Worm (Caenorhabditis elegans) whole organism, L3 larva: Measurements from ENCODE around the gene F02C12.2.

Source experiments
- ZK546.5 ChIP-seq: sonication (generic microtip); optimal IDR thresholded peaks from 2 replicates; lab custom pipeline; 2017; ENCODE audit warnings: missing biosample characterization, missing genetic modification characterization
- ceh-16 ChIP-seq: sonication (generic microtip); optimal IDR thresholded peaks from 2 replicates; lab custom pipeline; 2017; ENCODE audit warnings: missing biosample characterization, missing genetic modification characterization
- ceh-28 ChIP-seq: fragments of 150-350 bp; optimal IDR thresholded peaks from 2 replicates; lab custom pipeline; 2014; ENCODE audit warnings: missing biosample characterization, missing genetic modification reagents, missing genetic modification characterization
- egl-27 ChIP-seq: sonication (generic microtip); optimal IDR thresholded peaks from 4 replicates; lab custom pipeline; 2017; ENCODE audit warnings: missing biosample characterization, missing genetic modification reagents, missing genetic modification characterization
- fkh-10 ChIP-seq: sonication (generic microtip); optimal IDR thresholded peaks from 2 replicates; lab custom pipeline; 2017; ENCODE audit warnings: missing biosample characterization, missing genetic modification reagents, missing genetic modification characterization
- lin-15B ChIP-seq: fragments of 150-350 bp; optimal IDR thresholded peaks from 2 replicates; lab custom pipeline; 2014; ENCODE audit warnings: missing biosample characterization, missing genetic modification characterization
- nhr-11 ChIP-seq: fragments of 150-350 bp; optimal IDR thresholded peaks from 2 replicates; lab custom pipeline; 2014; ENCODE audit warnings: missing biosample characterization, missing genetic modification characterization
- nhr-237 ChIP-seq: fragments of 150-350 bp; optimal IDR thresholded peaks from 2 replicates; lab custom pipeline; 2014; ENCODE audit warnings: missing biosample characterization, missing genetic modification characterization
- nhr-77 ChIP-seq: fragments of 150-350 bp; optimal IDR thresholded peaks from 2 replicates; lab custom pipeline; 2014; ENCODE audit warnings: missing biosample characterization, missing genetic modification characterization
- unc-62 ChIP-seq: fragments of 150-350 bp; sonication (generic microtip); optimal IDR thresholded peaks from 4 replicates; lab custom pipeline; 2014; ENCODE audit warnings: missing biosample characterization, missing genetic modification reagents, missing genetic modification characterization
- zag-1 ChIP-seq: fragments of 150-350 bp; optimal IDR thresholded peaks from 2 replicates; lab custom pipeline; 2014; ENCODE audit warnings: missing biosample characterization, missing genetic modification characterization

ce11 chrX:13387497-13387953 lies 11.6 kb downstream of the F02C12.2 start, which contains the start of gene C49F8.3:
- TF ChIP-seq egl-27 = no peak
- no peak for TF ChIP-seq nhr-237
- TF ChIP-seq unc-62 (GFP tag; lab: Kevin White, UChicago) = no peak
- TF ChIP-seq ceh-28 (tag; lab: Kevin White, UChicago) = no peak
- TF ChIP-seq zag-1 = no peak
- TF ChIP-seq nhr-77 = no peak
- TF ChIP-seq lin-15B (tag; lab: Kevin White, UChicago) = no peak
- no peak for TF ChIP-seq ZK546.5
- no peak for TF ChIP-seq fkh-10 (GFP tag; lab: Kevin White, UChicago)
- TF ChIP-seq ceh-16 = no peak
- TF ChIP-seq nhr-11 (tag; lab: Kevin White, UChicago) = no peak
